Fruit fly (Drosophila melanogaster): ENCODE measurements around the gene mthl7.

Gene mthl7

DNA sequence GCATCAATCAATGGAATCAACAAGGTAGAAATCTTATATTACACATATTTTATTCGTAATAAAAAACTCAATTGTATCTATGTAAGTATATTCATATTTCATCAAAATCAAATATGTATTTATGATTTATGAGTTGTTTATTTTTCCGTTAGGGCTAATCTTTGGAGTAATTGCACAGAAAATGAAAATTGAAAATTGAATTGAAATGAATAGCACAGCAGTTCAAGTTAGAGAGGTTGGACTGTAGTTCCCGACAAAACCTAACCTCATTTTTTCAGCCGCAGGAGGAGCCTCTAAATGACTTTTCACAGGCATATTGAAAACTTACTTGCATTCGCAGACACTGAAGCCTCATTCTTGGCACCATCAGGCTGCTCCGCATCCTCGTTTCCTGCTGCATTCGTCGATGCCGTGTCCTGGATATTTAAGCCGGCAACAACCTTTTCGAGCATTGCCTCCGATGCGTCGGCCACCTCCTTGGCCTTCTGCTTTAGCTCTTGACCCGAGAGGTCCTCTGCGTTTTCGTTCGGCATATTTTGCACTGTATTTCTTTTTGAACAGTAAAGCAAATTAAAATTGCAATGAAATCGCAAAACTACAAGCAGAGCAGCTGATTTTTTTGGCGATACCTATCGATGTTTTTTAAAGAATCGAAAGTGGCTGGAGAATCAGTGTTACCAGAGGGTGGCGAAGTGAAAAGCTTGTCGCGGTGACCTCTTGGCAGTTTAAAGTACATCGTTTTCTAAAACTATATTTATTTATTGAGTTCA lies 2.3 kb downstream of the mthl7 start, which contains the start of gene Nmt (continued):
- peak; percentile 59 for TF ChIP-seq lilli (GFP tag; optimal IDR thresholded peaks at IDR 0.05)
- TF ChIP-seq seq (GFP tag; IDR thresholded peaks at IDR 0.05): no peak
- TF ChIP-seq Ada2b (GFP tag; IDR thresholded peaks at IDR 0.05): 0 out of 2 replicates have a peak, but pooled peaks have one; percentile 36
- TF ChIP-seq zfh2 (GFP tag; optimal IDR thresholded peaks at IDR 0.05): peak; percentile 25
- TF ChIP-seq row (GFP tag; IDR thresholded peaks at IDR 0.05): peak; percentile 71
- peak; percentile 80 for TF ChIP-seq zen2 (GFP tag; IDR thresholded peaks at IDR 0.05; ENCODE audit: partially characterized antibody)
- peak; percentile 2 for TF ChIP-seq CG9817 (tag; optimal IDR thresholded peaks at IDR 0.05)
- TF ChIP-seq CG9797 (GFP tag; optimal IDR thresholded peaks at IDR 0.05): peak; percentile 67
- peak; percentile 29 for TF ChIP-seq fd96Cb (tag; optimal IDR thresholded peaks at IDR 0.05)
- TF ChIP-seq pzg (GFP tag; optimal IDR thresholded peaks at IDR 0.05): peak; percentile 77
- no peak for TF ChIP-seq Fer1 (GFP tag; optimal IDR thresholded peaks at IDR 0.05)
- TF ChIP-seq trh (GFP tag; optimal IDR thresholded peaks at IDR 0.05): no peak
- no peak for TF ChIP-seq jumu (GFP tag; optimal IDR thresholded peaks at IDR 0.05)
- TF ChIP-seq Ets65A (GFP tag): peak; percentile 90
- peak; percentile 70 for TF ChIP-seq ato (GFP tag; IDR thresholded peaks at IDR 0.05; ENCODE audit: partially characterized antibody)
- peak; percentile 52 for TF ChIP-seq CG3995 (GFP tag; optimal IDR thresholded peaks at IDR 0.05)
- peak; percentile 72 for TF ChIP-seq CG9932 (GFP tag; IDR thresholded peaks at IDR 0.05)
- TF ChIP-seq peb (GFP tag; IDR thresholded peaks at IDR 0.05): no peak
- peak; percentile 80 for TF ChIP-seq CG34224 (GFP tag; IDR thresholded peaks at IDR 0.05; ENCODE audit: partially characterized antibody)
- peak; percentile 64; the same call in 1 of the 2 replicates for TF ChIP-seq H2.0 (GFP tag; IDR thresholded peaks at IDR 0.05)
- TF ChIP-seq Dp (GFP tag; optimal IDR thresholded peaks at IDR 0.05): peak; percentile 79
- no peak for TF ChIP-seq sima (GFP tag; optimal IDR thresholded peaks at IDR 0.05)
- TF ChIP-seq CG11093 (GFP tag; IDR thresholded peaks at IDR 0.05): 0 out of 3 replicates have a peak, but pooled peaks have one; percentile 11
- no peak for TF ChIP-seq Stat92E (GFP tag; optimal IDR thresholded peaks at IDR 0.05)
- peak; percentile 82 for TF ChIP-seq slbo (GFP tag; IDR thresholded peaks at IDR 0.05)
- no peak for TF ChIP-seq CG2875 (GFP tag; optimal IDR thresholded peaks at IDR 0.05)
- peak; percentile 28 for TF ChIP-seq Hmr (GFP tag; optimal IDR thresholded peaks at IDR 0.05)
- peak; percentile 17 for TF ChIP-seq CG17385 (GFP tag; optimal IDR thresholded peaks at IDR 0.05)
- peak; percentile 2 for TF ChIP-seq trem (tag; optimal IDR thresholded peaks at IDR 0.05)
- TF ChIP-seq vnd (GFP tag; IDR thresholded peaks at IDR 0.05; ENCODE audit: partially characterized antibody): peak; percentile 69
- TF ChIP-seq CG15514 (GFP tag; optimal IDR thresholded peaks at IDR 0.05): peak; percentile 39
- TF ChIP-seq CG42726 (GFP tag; IDR thresholded peaks at IDR 0.05; ENCODE audit: partially characterized antibody): peak; percentile 35; the same call in 1 of the 2 replicates
- no peak for TF ChIP-seq abd-A (tag; optimal IDR thresholded peaks at IDR 0.05)
- peak; percentile 71 for TF ChIP-seq HLH4C (GFP tag; IDR thresholded peaks at IDR 0.05; ENCODE audit: partially characterized antibody)
- peak; percentile 81 for TF ChIP-seq unc-4 (GFP tag; IDR thresholded peaks at IDR 0.05; ENCODE audit: partially characterized antibody)
- peak; percentile 26 for TF ChIP-seq CG17359 (tag; optimal IDR thresholded peaks at IDR 0.05)
- TF ChIP-seq MBD-R2 (GFP tag; IDR thresholded peaks at IDR 0.05): peak; percentile 81
- peak; percentile 36; the same call in 1 of the 2 replicates for TF ChIP-seq CG14667 (GFP tag; IDR thresholded peaks at IDR 0.05)
- TF ChIP-seq Hr78 (GFP tag; optimal IDR thresholded peaks at IDR 0.05): peak in 1 of 2 experiments; percentile 18
- peak; percentile 14; the same call in 1 of the 2 replicates for TF ChIP-seq ranshi (GFP tag; IDR thresholded peaks at IDR 0.05)
- peak; percentile 20 for TF ChIP-seq CG4617 (GFP tag; optimal IDR thresholded peaks at IDR 0.05; ENCODE audit: borderline replicate concordance)
- peak; percentile 13; the same call in 1 of the 3 replicates for TF ChIP-seq B-H1 (GFP tag; IDR thresholded peaks at IDR 0.05)
- 0 out of 3 replicates have a peak, but pooled peaks have one; percentile 33 for TF ChIP-seq CG2889 (GFP tag; IDR thresholded peaks at IDR 0.05)
- peak; percentile 3 for TF ChIP-seq CHES-1-like (GFP tag; optimal IDR thresholded peaks at IDR 0.05)
- 0 out of 2 replicates have a peak, but pooled peaks have one; percentile 25 for TF ChIP-seq chm (GFP tag; IDR thresholded peaks at IDR 0.05)
- TF ChIP-seq bab2 (GFP tag; optimal IDR thresholded peaks at IDR 0.05): no peak
- no peak for TF ChIP-seq btn (GFP tag; optimal IDR thresholded peaks at IDR 0.05)
